Worm (Caenorhabditis elegans) whole organism, L3 larva: Measurements from ENCODE around the gene F54H5.3.
"Not testable (repeated sequence)": the region's sequence is repeated elsewhere in the genome, so short reads cannot be mapped to it uniquely, and the experiment has no call there.

Source experiments
- ceh-28 ChIP-seq: fragments of 150-350 bp; optimal IDR thresholded peaks from 2 replicates; lab custom pipeline; 2014; ENCODE audit warnings: missing biosample characterization, missing genetic modification reagents, missing genetic modification characterization
- daf-12 ChIP-seq: fragments of 150-350 bp; optimal IDR thresholded peaks from 2 replicates; lab custom pipeline; 2014; ENCODE audit warnings: missing biosample characterization, missing genetic modification reagents, missing genetic modification characterization
- egl-5 ChIP-seq: fragments of 150-350 bp; optimal IDR thresholded peaks from 2 replicates; lab custom pipeline; 2017; ENCODE audit warnings: missing biosample characterization, missing genetic modification reagents, missing genetic modification characterization, inconsistent platforms
- elt-2 ChIP-seq: sonication (generic microtip); optimal IDR thresholded peaks from 2 replicates; lab custom pipeline; 2016; ENCODE audit warnings: missing genetic modification reagents, mild to moderate bottlenecking, missing genetic modification characterization, missing compliant biosample characterization
- elt-3 ChIP-seq, 3 experiments: fragments of 150-350 bp in 1 of 3; sonication (generic microtip) in 2 of 3; optimal IDR thresholded peaks; 2 replicates in 2 of 3; 4 replicates in 1 of 3; lab custom pipeline; 2014 to 2017; ENCODE audit warnings: missing biosample characterization in 3 of 3, missing genetic modification characterization in 3 of 3
- eor-1 ChIP-seq, 2 experiments: fragments of 150-350 bp; optimal IDR thresholded peaks; 2 replicates each; lab custom pipeline; 2014 to 2018; ENCODE audit warnings: missing biosample characterization in 2 of 2, missing genetic modification characterization in 2 of 2
- fkh-2 ChIP-seq: fragments of 150-350 bp; optimal IDR thresholded peaks from 2 replicates; lab custom pipeline; 2014; ENCODE audit warnings: missing biosample characterization, missing genetic modification reagents, missing genetic modification characterization
- fos-1 ChIP-seq: fragments of 150-350 bp; optimal IDR thresholded peaks from 2 replicates; lab custom pipeline; 2014; ENCODE audit warnings: missing biosample characterization, missing genetic modification characterization
- hmg-11 ChIP-seq: sonication (generic microtip); optimal IDR thresholded peaks from 2 replicates; lab custom pipeline; 2016; ENCODE audit warnings: missing genetic modification characterization, missing compliant biosample characterization
- mml-1 ChIP-seq: fragments of 150-350 bp; sonication (generic microtip); optimal IDR thresholded peaks from 3 replicates; lab custom pipeline; 2014; ENCODE audit warnings: missing biosample characterization, missing genetic modification characterization
- nhr-12 ChIP-seq: fragments of 150-350 bp; optimal IDR thresholded peaks from 2 replicates; lab custom pipeline; 2014; ENCODE audit warnings: missing biosample characterization, missing genetic modification characterization
- nhr-23 ChIP-seq: fragments of 150-350 bp; optimal IDR thresholded peaks from 2 replicates; lab custom pipeline; 2014; ENCODE audit warnings: missing biosample characterization, missing genetic modification reagents, missing genetic modification characterization
- nhr-237 ChIP-seq: fragments of 150-350 bp; optimal IDR thresholded peaks from 2 replicates; lab custom pipeline; 2014; ENCODE audit warnings: missing biosample characterization, missing genetic modification characterization
- nhr-25 ChIP-seq: sonication (generic microtip); optimal IDR thresholded peaks from 2 replicates; lab custom pipeline; 2017; ENCODE audit warnings: missing biosample characterization, missing genetic modification characterization
- nhr-28 ChIP-seq: fragments of 150-350 bp; optimal IDR thresholded peaks from 2 replicates; lab custom pipeline; 2014; ENCODE audit warnings: missing biosample characterization, missing genetic modification characterization
- nhr-43 ChIP-seq: sonication (generic microtip); optimal IDR thresholded peaks from 2 replicates; lab custom pipeline; 2016; ENCODE audit warnings: mild to moderate bottlenecking, missing genetic modification characterization, missing compliant biosample characterization; ENCODE audit not compliant: poor library complexity, severe bottlenecking
- nhr-67 ChIP-seq: fragments of 150-350 bp; optimal IDR thresholded peaks from 2 replicates; lab custom pipeline; 2014; ENCODE audit warnings: missing biosample characterization, missing genetic modification characterization
- nhr-76 ChIP-seq: fragments of 150-350 bp; sonication (generic microtip); optimal IDR thresholded peaks from 5 replicates; lab custom pipeline; 2014; ENCODE audit warnings: missing biosample characterization, missing genetic modification characterization
- pha-4 ChIP-seq: fragments of 150-350 bp; optimal IDR thresholded peaks from 2 replicates; lab custom pipeline; 2014; ENCODE audit warnings: missing biosample characterization, missing genetic modification reagents, missing genetic modification characterization
- pqm-1 ChIP-seq: fragments of 150-350 bp; optimal IDR thresholded peaks from 2 replicates; lab custom pipeline; 2017; ENCODE audit warnings: missing biosample characterization, missing genetic modification characterization, inconsistent platforms
- skn-1 ChIP-seq: fragments of 150-350 bp; optimal IDR thresholded peaks from 2 replicates; lab custom pipeline; 2014; ENCODE audit warnings: missing biosample characterization, missing genetic modification characterization
- snpc-4 ChIP-seq: fragments of 150-350 bp; optimal IDR thresholded peaks from 2 replicates; lab custom pipeline; 2014; ENCODE audit warnings: missing biosample characterization, missing genetic modification characterization
- tbx-2 ChIP-seq: sonication (generic microtip); optimal IDR thresholded peaks from 2 replicates; lab custom pipeline; 2016; ENCODE audit warnings: mild to moderate bottlenecking, missing genetic modification characterization, missing compliant biosample characterization
- unc-62 ChIP-seq: fragments of 150-350 bp; sonication (generic microtip); optimal IDR thresholded peaks from 4 replicates; lab custom pipeline; 2014; ENCODE audit warnings: missing biosample characterization, missing genetic modification reagents, missing genetic modification characterization
- zag-1 ChIP-seq: fragments of 150-350 bp; optimal IDR thresholded peaks from 2 replicates; lab custom pipeline; 2014; ENCODE audit warnings: missing biosample characterization, missing genetic modification characterization

F54H5.3 gene

ce11 chrII:6616770-6617169 lies 5.2 kb upstream of the F54H5.3 start, which contains the start of gene klf-3:
Gene klf-3 (plus strand): TSS chrII:6616878.
- no peak for TF ChIP-seq zag-1 (tag; lab: Kevin White, UChicago)
- no peak for TF ChIP-seq fkh-2 (tag; lab: Kevin White, UChicago)
- no peak for TF ChIP-seq snpc-4 (tag; lab: Kevin White, UChicago)
- no peak for TF ChIP-seq mml-1 (tag; lab: Kevin White, UChicago)
- TF ChIP-seq ceh-28 (tag; lab: Kevin White, UChicago), result no peak

- TF ChIP-seq fos-1 (no peak), nhr-25 (tag; lab: Kevin White, UChicago) (peak; percentile 10), elt-2 (tag; lab: Kevin White, UChicago) (no peak), nhr-43 (tag; lab: Kevin White, UChicago) (peak; percentile 19), elt-3 (tag; optimal IDR thresholded peaks at IDR 0.05; lab: Kevin White, UChicago) (peak in 1 of 3 experiments; percentile 27), skn-1 (tag; lab: Kevin White, UChicago) (no peak), ceh-28 (tag; lab: Kevin White, UChicago) (peak; percentile 4), tbx-2 (tag; lab: Kevin White, UChicago) (no peak), nhr-23 (tag; lab: Kevin White, UChicago) (peak; percentile 46)
- TF ChIP-seq, all 47 proteins: peak for 5
Observed at ce11 chrII:6619007-6619406, 3.0 kb upstream of the F54H5.3 start.

ce11 chrII:6625302-6625701 lies 3.3 kb downstream of the F54H5.3 start, which contains the start of gene F54H5.14:
Gene F54H5.14 (minus strand): TSS chrII:6625402.
- no peak for TF ChIP-seq tbx-2 (tag; lab: Kevin White, UChicago)
- no peak for TF ChIP-seq nhr-28 (tag; lab: Kevin White, UChicago)
- peak; percentile 45 for TF ChIP-seq elt-2 (tag; lab: Kevin White, UChicago)
- TF ChIP-seq pha-4 (tag; lab: Kevin White, UChicago), result peak; percentile 44
- TF ChIP-seq snpc-4 (tag; lab: Kevin White, UChicago), result no peak
- TF ChIP-seq daf-12 (tag; lab: Kevin White, UChicago), result no peak
- TF ChIP-seq pqm-1 (tag; lab: Kevin White, UChicago), result peak; percentile 30

- TF ChIP-seq nhr-12 (tag; lab: Kevin White, UChicago); nhr-76; nhr-67 (tag; lab: Kevin White, UChicago): not testable (repeated sequence)
Observed at ce11 chrII:6627182-6627581, 5.2 kb downstream of the F54H5.3 start, which contains the start of the genes F54H5.5 and F54H5.2. Gene F54H5.5 (minus strand): TSS chrII:6627282. Gene F54H5.2 (plus strand): TSS chrII:6627484.

ce11 chrII:6628397-6628796 lies 6.4 kb downstream of the F54H5.3 start:
- TF ChIP-seq egl-5 (tag; lab: Kevin White, UChicago) (no peak), elt-2 (tag; lab: Kevin White, UChicago) (peak; percentile 58), pqm-1 (tag; lab: Kevin White, UChicago) (peak; percentile 10), unc-62 (GFP tag; lab: Kevin White, UChicago) (no peak)

ce11 chrII:6629775-6630174 lies 7.8 kb downstream of the F54H5.3 start:
- TF ChIP-seq hmg-11 (tag; lab: Kevin White, UChicago), result no peak
- TF ChIP-seq fkh-2 (tag; lab: Kevin White, UChicago), result no peak
- no peak for TF ChIP-seq nhr-76
- no peak for TF ChIP-seq eor-1 (tag; optimal IDR thresholded peaks at IDR 0.05; lab: Kevin White, UChicago)
- no peak for TF ChIP-seq unc-62 (GFP tag; lab: Kevin White, UChicago)
- TF ChIP-seq elt-2 (tag; lab: Kevin White, UChicago), result peak; percentile 14
- no peak for TF ChIP-seq nhr-12 (tag; lab: Kevin White, UChicago)

ce11 chrII:6630811-6631210 lies 8.8 kb downstream of the F54H5.3 start, which contains the start of gene T19D12.4:
Gene T19D12.4 (plus strand): TSS chrII:6631105.
- no peak for TF ChIP-seq nhr-237 (tag; lab: Kevin White, UChicago)
- no peak for TF ChIP-seq fkh-2 (tag; lab: Kevin White, UChicago)
- TF ChIP-seq pqm-1 (tag; lab: Kevin White, UChicago), result peak; percentile 28
- TF ChIP-seq nhr-23 (tag; lab: Kevin White, UChicago), result no peak
- peak; percentile 54 for TF ChIP-seq elt-2 (tag; lab: Kevin White, UChicago)
- no peak for TF ChIP-seq daf-12 (tag; lab: Kevin White, UChicago)
